Fruit fly (Drosophila melanogaster) whole organism, embryonic: ENCODE data around the gene CG14627.

ENCODE experiments used
- CG10565 ChIP-seq: fragments of 200-800 bp; sonication (Bioruptor generic); optimal IDR thresholded peaks from 3 replicates; lab custom pipeline; 2016; ENCODE audit warnings: missing biosample characterization, mild to moderate bottlenecking, missing genetic modification characterization
- CG16863 ChIP-seq: fragments of 200-800 bp; sonication (Bioruptor generic); optimal IDR thresholded peaks from 3 replicates; lab custom pipeline; 2016; ENCODE audit warnings: missing biosample characterization, missing genetic modification characterization
- CG2712 ChIP-seq: fragments of 200-800 bp; optimal IDR thresholded peaks from 3 replicates; lab custom pipeline; 2019; ENCODE audit warnings: missing biosample characterization, mild to moderate bottlenecking, missing genetic modification characterization, moderate library complexity
- CG4707 ChIP-seq: fragments of 200-800 bp; sonication (Bioruptor generic); optimal IDR thresholded peaks from 2 replicates; lab custom pipeline; 2018; ENCODE audit warnings: missing biosample characterization, mild to moderate bottlenecking, missing genetic modification characterization, moderate library complexity
- MBD-R2 ChIP-seq: fragments of 200-800 bp; sonication (Bioruptor generic); IDR thresholded peaks from 2 replicates; pipeline ENCODE4 v1.3.6; 2022; ENCODE audit warnings: missing biosample characterization, missing genetic modification characterization
- NC2α ChIP-seq: fragments of 200-800 bp; sonication (Bioruptor generic); optimal IDR thresholded peaks from 2 replicates; lab custom pipeline; 2016; ENCODE audit warnings: missing biosample characterization, missing genetic modification characterization
- PHDP ChIP-seq: fragments of 200-800 bp; sonication (Bioruptor generic); optimal IDR thresholded peaks from 3 replicates; lab custom pipeline; 2018; ENCODE audit warnings: missing biosample characterization, mild to moderate bottlenecking, missing genetic modification characterization, moderate library complexity
- Sox102F ChIP-seq: fragments of 200-800 bp; sonication (Bioruptor generic); optimal IDR thresholded peaks from 2 replicates; lab custom pipeline; 2018; ENCODE audit warnings: missing biosample characterization, mild to moderate bottlenecking, missing genetic modification characterization, moderate library complexity
- bbx ChIP-seq: fragments of 200-800 bp; sonication (Bioruptor generic); IDR thresholded peaks from 2 replicates; pipeline ENCODE4 v1.3.6; 2022; ENCODE audit warnings: missing biosample characterization, missing genetic modification characterization; ENCODE audit not compliant: partially characterized antibody
- da ChIP-seq: fragments of 200-800 bp; sonication (Bioruptor generic); optimal IDR thresholded peaks from 2 replicates; lab custom pipeline; 2016; ENCODE audit warnings: missing biosample characterization, missing genetic modification characterization
- fd64A ChIP-seq: fragments of 200-800 bp; sonication (Bioruptor generic); optimal IDR thresholded peaks from 3 replicates; lab custom pipeline; 2018; ENCODE audit warnings: missing biosample characterization, mild to moderate bottlenecking, missing genetic modification characterization
- peb ChIP-seq: fragments of 200-800 bp; sonication (Bioruptor generic); IDR thresholded peaks from 2 replicates; pipeline ENCODE4 v1.3.6; 2022; ENCODE audit warnings: missing biosample characterization, missing genetic modification characterization

DNA sequence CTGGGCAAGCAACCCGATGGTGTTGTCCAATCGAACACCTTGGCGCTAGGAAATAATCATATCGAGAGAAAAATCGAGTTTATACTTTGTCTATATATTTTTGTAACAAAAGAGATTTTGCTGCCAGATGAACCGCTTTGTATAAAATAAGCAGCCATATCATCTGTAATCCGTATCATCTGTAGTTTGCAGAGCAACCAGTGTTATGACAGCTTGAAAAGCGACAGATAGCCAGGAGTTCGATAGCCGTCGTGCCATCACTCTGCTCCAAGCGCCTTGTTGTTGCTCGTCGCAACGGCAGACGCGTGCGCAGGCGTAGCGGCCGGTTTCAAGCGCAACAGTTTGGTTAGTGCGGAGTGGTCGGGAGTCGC, 46.4 kb upstream of the CG14627 start:
- no peak for TF ChIP-seq PHDP (tag; lab: Kevin White, UChicago)
- TF ChIP-seq fd64A = no peak
- TF ChIP-seq CG2712 (tag; lab: Kevin White, UChicago) = no peak
- no peak for TF ChIP-seq CG16863 (GFP tag; lab: Kevin White, UChicago)
- no peak for TF ChIP-seq CG10565
- TF ChIP-seq bbx (GFP tag; lab: Robert Waterston, UW) = no peak
- no peak for TF ChIP-seq Sox102F (GFP tag; lab: Kevin White, UChicago)
- no peak for TF ChIP-seq MBD-R2 (GFP tag; lab: Robert Waterston, UW)
- no peak for TF ChIP-seq peb (GFP tag; lab: Robert Waterston, UW)
- no peak for TF ChIP-seq NC2α (GFP tag; lab: Kevin White, UChicago)
- TF ChIP-seq CG4707 (GFP tag; lab: Kevin White, UChicago) = no peak
- no peak for TF ChIP-seq da (GFP tag; lab: Kevin White, UChicago)
